Fruit fly (Drosophila melanogaster) Kc167 (cell line): ENCODE measurements around the gene Dph1.

ENCODE experiments used
- Sin3A ChIP-seq: fragments of >200 bp; optimal IDR thresholded peaks from 2 replicates; lab custom pipeline; 2018; ENCODE audit warnings: missing external identifiers
- h ChIP-seq: fragments of >200 bp; optimal IDR thresholded peaks from 3 replicates; lab custom pipeline; 2018; ENCODE audit warnings: missing external identifiers
- psq ChIP-seq: fragments of >200 bp; optimal IDR thresholded peaks from 2 replicates; lab custom pipeline; 2017; ENCODE audit warnings: missing external identifiers
- ttk ChIP-seq: sonication (Bioruptor generic); optimal IDR thresholded peaks from 2 replicates; lab custom pipeline; 2017; ENCODE audit warnings: missing external identifiers

DNA sequence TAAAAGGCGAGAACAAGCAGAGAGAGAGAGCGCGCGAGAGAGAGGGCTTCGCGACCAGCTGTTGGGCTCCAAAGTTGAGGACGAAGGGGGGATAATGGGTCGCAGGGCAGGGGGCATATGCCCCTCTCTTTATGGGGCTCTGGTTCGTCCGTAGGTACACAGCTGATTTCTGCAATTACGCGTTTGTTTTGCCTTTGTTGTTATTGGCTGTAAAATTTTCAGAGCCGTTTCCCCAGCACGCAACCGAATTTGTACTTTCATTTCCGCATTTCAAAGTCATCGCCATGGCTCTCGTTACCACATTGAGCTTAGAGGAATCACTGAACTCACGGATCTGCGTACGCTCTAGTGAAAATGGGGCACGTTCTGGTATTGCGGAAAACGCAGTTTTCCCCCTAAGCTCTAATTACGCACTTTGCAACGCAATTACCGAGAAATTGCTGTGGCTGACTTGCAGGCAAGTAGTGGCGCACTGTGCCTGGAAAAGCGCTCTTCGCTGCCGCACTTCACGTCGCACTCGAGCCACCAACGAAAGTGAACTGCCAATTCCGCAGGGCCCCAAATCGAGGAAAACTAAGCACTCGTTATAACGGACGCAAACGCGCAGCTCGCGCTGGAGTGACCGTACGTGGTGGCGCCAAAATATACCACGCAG lies 11.3 kb upstream of the Dph1 start, which contains the start of gene CG11658:
- TF ChIP-seq h (lab: Kevin White, UChicago) (no peak), psq (lab: Kevin White, UChicago) (no peak), ttk (lab: Kevin White, UChicago) (no peak), Sin3A (lab: Kevin White, UChicago) (no peak)
